Fruit fly (Drosophila melanogaster) whole organism: ENCODE measurements around the gene Atx-1.

Experiments used
- CG8478 ChIP-seq: fragments of >200 bp; optimal IDR thresholded peaks from 2 replicates; lab custom pipeline; 2018; ENCODE audit warnings: inconsistent platforms
- Dll ChIP-seq: fragments of >200 bp; optimal IDR thresholded peaks from 2 replicates; lab custom pipeline; 2017
- EcR ChIP-seq, 2 experiments: fragments of >200 bp; optimal IDR thresholded peaks; 2 replicates each; lab custom pipeline; 2017; ENCODE audit warnings: missing biosample characterization in 2 of 2, missing genetic modification characterization in 2 of 2, missing genetic modification reagents in 2 of 2
- pan ChIP-seq: fragments of >200 bp; optimal IDR thresholded peaks from 2 replicates; lab custom pipeline; 2017
- psq ChIP-seq: fragments of >200 bp; optimal IDR thresholded peaks from 2 replicates; lab custom pipeline; 2017
- usp ChIP-seq: fragments of >200 bp; optimal IDR thresholded peaks from 2 replicates; lab custom pipeline; 2017; ENCODE audit warnings: missing biosample characterization, missing genetic modification characterization, mixed read lengths

The Atx-1 gene

DNA sequence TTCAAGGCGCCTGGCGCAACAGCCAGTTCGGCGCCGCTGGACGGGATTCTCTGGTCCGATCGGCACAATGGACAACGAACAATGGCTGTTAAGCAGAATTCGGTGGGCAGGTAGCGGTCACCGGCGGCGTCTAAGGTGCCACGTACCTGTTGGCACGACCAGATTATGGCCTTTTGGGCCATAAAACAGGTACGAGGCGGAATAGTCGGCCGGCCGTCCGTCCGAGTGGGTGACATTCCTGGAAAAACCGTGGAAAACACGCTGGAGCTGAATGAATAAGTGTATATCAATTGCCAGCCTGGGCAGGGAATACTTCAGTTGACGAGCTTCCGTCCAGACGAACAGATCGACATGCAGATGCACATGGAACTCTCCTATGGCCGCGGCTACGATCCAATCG, at the start of gene Atx-1:
Gene Atx-1 (plus strand): TSS at position 301 of the 400 bp plus-strand sequence.
- TF ChIP-seq Dll (lab: Kevin White, UChicago) = no peak
- no peak for TF ChIP-seq usp (GFP tag; lab: Kevin White, UChicago)
- TF ChIP-seq EcR (GFP tag; optimal IDR thresholded peaks at IDR 0.05; lab: Kevin White, UChicago) = no peak

dm6 chrX:6775622-6776021, 47.4 kb upstream of the Atx-1 start:
- no peak for TF ChIP-seq pan (lab: Kevin White, UChicago)

DNA sequence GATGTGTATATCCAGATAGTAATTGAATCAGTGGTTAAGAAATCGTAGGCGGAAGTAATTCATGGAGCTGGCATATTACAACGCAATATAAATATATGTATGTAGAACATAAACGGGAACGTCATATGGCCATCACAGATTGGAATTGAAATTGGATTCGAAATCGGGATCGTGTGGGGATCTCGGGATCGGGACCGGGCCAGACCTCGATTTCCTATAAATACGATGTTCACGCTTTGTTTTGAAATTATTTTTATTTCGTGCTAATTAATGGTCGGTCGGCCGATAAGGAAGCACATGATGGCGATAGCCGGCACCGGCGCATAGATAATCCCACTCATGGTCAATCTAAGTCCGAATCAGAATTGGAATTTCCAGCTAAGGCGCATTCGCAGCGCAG, 46.7 kb upstream of the Atx-1 start:
- TF ChIP-seq CG8478 (lab: Kevin White, UChicago) = no peak
- TF ChIP-seq Dll (lab: Kevin White, UChicago) = no peak

- TF ChIP-seq pan (lab: Kevin White, UChicago) = no peak
- TF ChIP-seq CG8478 (lab: Kevin White, UChicago) = no peak
- no peak for TF ChIP-seq usp (GFP tag; lab: Kevin White, UChicago)
- TF ChIP-seq EcR (GFP tag; optimal IDR thresholded peaks at IDR 0.05; lab: Kevin White, UChicago) = no peak
- TF ChIP-seq Dll (lab: Kevin White, UChicago) = no peak
- TF ChIP-seq psq (lab: Kevin White, UChicago) = no peak
Measured at dm6 chrX:6776934-6777333, 46.1 kb upstream of the Atx-1 start.

- no peak for TF ChIP-seq EcR (GFP tag; optimal IDR thresholded peaks at IDR 0.05; lab: Kevin White, UChicago)
- TF ChIP-seq CG8478 (lab: Kevin White, UChicago) = no peak
- TF ChIP-seq psq (lab: Kevin White, UChicago) = no peak
- TF ChIP-seq Dll (lab: Kevin White, UChicago) = no peak
Measured at dm6 chrX:6777394-6777793, 45.6 kb upstream of the Atx-1 start.

DNA sequence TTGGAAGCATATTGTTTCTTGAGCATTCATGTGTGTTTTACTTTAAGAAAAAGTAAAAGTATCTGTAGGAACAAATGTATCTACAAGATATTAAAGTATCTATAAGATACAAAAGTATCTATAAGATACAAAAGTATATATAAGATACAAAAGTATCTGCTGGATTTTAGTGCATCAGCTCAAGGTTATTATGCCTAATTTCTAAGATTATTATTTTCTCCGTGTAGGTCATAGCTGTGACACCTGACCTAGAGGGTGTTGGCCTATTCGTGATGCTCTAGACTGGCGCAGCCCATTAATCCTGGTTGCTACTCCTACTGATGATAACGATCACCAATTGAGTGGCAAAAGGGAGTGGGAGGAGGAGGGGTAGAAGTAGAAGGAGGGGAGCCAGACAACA, 44.9 kb upstream of the Atx-1 start:
- TF ChIP-seq Dll (lab: Kevin White, UChicago) (no peak), psq (lab: Kevin White, UChicago) (no peak), CG8478 (lab: Kevin White, UChicago) (no peak), usp (GFP tag; lab: Kevin White, UChicago) (no peak), pan (lab: Kevin White, UChicago) (peak; percentile 55), EcR (GFP tag; optimal IDR thresholded peaks at IDR 0.05; lab: Kevin White, UChicago) (no peak)

- no peak for TF ChIP-seq pan (lab: Kevin White, UChicago)
- no peak for TF ChIP-seq usp (GFP tag; lab: Kevin White, UChicago)
- TF ChIP-seq Dll (lab: Kevin White, UChicago) = no peak
- TF ChIP-seq psq (lab: Kevin White, UChicago) = no peak
- no peak for TF ChIP-seq EcR (GFP tag; optimal IDR thresholded peaks at IDR 0.05; lab: Kevin White, UChicago)
- TF ChIP-seq CG8478 (lab: Kevin White, UChicago) = no peak
Measured at dm6 chrX:6778780-6779179, 44.2 kb upstream of the Atx-1 start.

DNA sequence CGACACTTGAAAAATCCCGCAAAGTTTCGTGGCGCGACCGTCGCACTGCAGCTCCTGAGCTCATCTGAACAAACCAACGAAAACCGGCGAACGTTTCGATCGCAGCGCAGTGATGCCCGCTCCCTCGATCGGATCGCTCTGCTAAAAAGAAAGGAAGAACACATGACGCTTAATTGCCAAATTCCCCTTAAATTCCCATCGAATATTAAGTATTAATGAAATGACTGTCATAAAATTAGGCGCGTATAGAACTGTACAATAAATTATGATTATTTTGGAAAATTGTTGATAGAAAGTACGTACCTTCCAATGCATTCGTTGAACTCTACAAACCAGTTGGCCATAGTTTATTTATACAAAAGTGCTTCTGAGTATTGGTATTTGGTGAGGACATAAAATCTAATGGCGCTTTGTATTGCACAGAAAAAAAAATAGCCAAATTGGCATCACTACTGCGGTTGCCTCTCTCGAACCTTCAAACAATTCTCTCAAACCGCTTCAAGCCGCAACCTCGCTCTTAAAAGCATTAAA, 43.3 kb upstream of the Atx-1 start, which contains the start of gene shf:
Gene shf (minus strand): TSS at position 51 of the 531 bp plus-strand sequence.
- no peak for TF ChIP-seq usp (GFP tag; lab: Kevin White, UChicago)
- TF ChIP-seq psq (lab: Kevin White, UChicago) = no peak
- TF ChIP-seq CG8478 (lab: Kevin White, UChicago) = no peak
- TF ChIP-seq EcR (GFP tag; optimal IDR thresholded peaks at IDR 0.05; lab: Kevin White, UChicago) = no peak
- no peak for TF ChIP-seq Dll (lab: Kevin White, UChicago)

DNA sequence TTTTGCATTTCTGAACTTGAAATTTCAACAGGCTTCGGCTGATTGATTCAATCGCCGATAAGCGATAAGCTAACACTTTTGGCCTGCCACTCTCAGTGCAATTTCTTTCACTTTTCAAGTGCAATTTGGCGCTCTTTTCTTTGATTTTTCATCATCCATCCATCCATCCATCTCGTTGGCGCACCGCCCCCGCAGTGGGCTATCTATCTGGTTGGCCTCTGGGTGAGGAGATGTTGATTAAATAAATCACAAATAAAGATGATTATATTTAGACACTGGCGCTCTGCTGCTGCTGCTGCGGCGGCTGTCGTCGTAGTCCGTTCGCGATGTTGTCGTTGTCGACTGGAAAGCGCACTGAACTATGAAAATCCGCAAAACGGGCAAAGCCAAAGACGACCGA, 32.1 kb upstream of the Atx-1 start:
- TF ChIP-seq usp (GFP tag; lab: Kevin White, UChicago) (no peak), psq (lab: Kevin White, UChicago) (no peak), CG8478 (lab: Kevin White, UChicago) (no peak), pan (lab: Kevin White, UChicago) (no peak), Dll (lab: Kevin White, UChicago) (no peak), EcR (GFP tag; optimal IDR thresholded peaks at IDR 0.05; lab: Kevin White, UChicago) (no peak)

DNA sequence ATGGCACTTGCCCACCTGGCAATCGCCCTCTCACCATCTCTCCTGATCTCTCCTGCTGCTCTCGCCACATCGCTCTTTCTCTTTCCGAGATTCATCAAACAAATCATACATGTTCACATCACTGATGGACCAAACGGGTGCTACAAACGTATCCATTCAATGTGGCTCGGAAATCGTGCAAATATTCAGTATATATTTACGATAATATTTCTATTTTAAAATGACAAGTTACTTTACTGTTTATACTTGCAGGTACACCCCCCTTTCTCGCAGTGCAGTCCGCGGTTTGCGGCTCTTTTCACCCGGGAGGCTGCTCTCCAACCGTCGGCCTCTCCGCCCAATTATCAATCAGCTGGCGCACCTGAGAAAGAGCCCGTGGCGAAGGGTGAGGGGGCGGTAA, 31.5 kb upstream of the Atx-1 start:
- no peak for TF ChIP-seq EcR (GFP tag; optimal IDR thresholded peaks at IDR 0.05; lab: Kevin White, UChicago)
- TF ChIP-seq psq (lab: Kevin White, UChicago) = no peak
- peak; percentile 50 for TF ChIP-seq Dll (lab: Kevin White, UChicago)
- TF ChIP-seq usp (GFP tag; lab: Kevin White, UChicago) = no peak
- TF ChIP-seq CG8478 (lab: Kevin White, UChicago) = no peak

DNA sequence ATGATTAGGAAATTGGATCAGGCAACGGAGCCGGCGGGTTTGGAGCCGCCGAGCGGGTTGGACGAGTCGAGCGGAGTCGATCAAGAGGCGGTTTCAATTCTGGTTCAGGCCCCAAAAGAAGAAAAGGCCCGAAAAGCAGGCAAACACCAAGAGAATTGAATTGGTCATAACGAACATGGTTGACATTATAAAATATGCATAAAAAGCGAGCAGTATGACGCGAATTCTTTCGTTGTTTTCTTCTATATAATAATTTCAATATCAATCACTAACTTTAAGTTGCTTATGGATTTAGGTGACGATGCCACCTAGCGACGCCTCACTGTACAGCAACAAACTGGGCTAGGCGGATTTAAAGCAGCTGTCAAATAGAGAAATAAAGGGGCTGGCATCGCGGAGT, 30.1 kb upstream of the Atx-1 start:
- no peak for TF ChIP-seq pan (lab: Kevin White, UChicago)
- TF ChIP-seq usp (GFP tag; lab: Kevin White, UChicago) = no peak
- TF ChIP-seq EcR (GFP tag; optimal IDR thresholded peaks at IDR 0.05; lab: Kevin White, UChicago) = no peak
- no peak for TF ChIP-seq Dll (lab: Kevin White, UChicago)
- TF ChIP-seq CG8478 (lab: Kevin White, UChicago) = no peak
- TF ChIP-seq psq (lab: Kevin White, UChicago) = no peak

dm6 chrX:6793390-6793789, 29.6 kb upstream of the Atx-1 start:
- no peak for TF ChIP-seq CG8478 (lab: Kevin White, UChicago)
- TF ChIP-seq EcR (GFP tag; optimal IDR thresholded peaks at IDR 0.05; lab: Kevin White, UChicago) = no peak
- no peak for TF ChIP-seq Dll (lab: Kevin White, UChicago)
- TF ChIP-seq pan (lab: Kevin White, UChicago) = no peak
- no peak for TF ChIP-seq psq (lab: Kevin White, UChicago)
- no peak for TF ChIP-seq usp (GFP tag; lab: Kevin White, UChicago)
